Worm (Caenorhabditis elegans) whole organism, midembryonic: ENCODE data around the gene F58G1.3.

Experiments used
- T22C8.4 ChIP-seq: fragments of 200-800 bp; sonication (Bioruptor generic); IDR thresholded peaks from 2 replicates; pipeline ENCODE4 v1.3.6; 2022; ENCODE audit warnings: missing genetic modification characterization, missing compliant biosample characterization
- flt-1 ChIP-seq: fragments of 200-800 bp; sonication (Bioruptor generic); IDR thresholded peaks from 2 replicates; pipeline ENCODE4 v1.3.6; 2022; ENCODE audit warnings: missing genetic modification characterization, missing compliant biosample characterization
- ztf-23 ChIP-seq: fragments of 200-800 bp; sonication (Bioruptor generic); IDR thresholded peaks from 2 replicates; pipeline ENCODE4 v1.3.6; 2022; ENCODE audit warnings: missing genetic modification reagents, missing genetic modification characterization, missing compliant biosample characterization
- ztf-29 ChIP-seq: fragments of 200-800 bp; sonication (Bioruptor generic); IDR thresholded peaks from 2 replicates; pipeline ENCODE4 v1.3.6; 2022; ENCODE audit warnings: missing genetic modification reagents, missing genetic modification characterization, missing compliant biosample characterization

ce11 chrII:12892407-12892806 is 35.7 kb downstream of the F58G1.3 start:
- no peak for TF ChIP-seq T22C8.4 (GFP tag; lab: Robert Waterston, UW)
- TF ChIP-seq flt-1 = no peak
- TF ChIP-seq ztf-29 (GFP tag; lab: Robert Waterston, UW) = no peak
- TF ChIP-seq ztf-23 (GFP tag; lab: Robert Waterston, UW) = no peak
